Fruit fly (Drosophila melanogaster) whole organism, pupa: ENCODE results near the gene CG42795.
A peak's percentile ranks its signal among the peaks of the same experiment; 100 is the strongest.

Experiments
- CG34367 ChIP-seq: fragments of 200-800 bp; sonication (Bioruptor generic); optimal IDR thresholded peaks from 2 replicates; lab custom pipeline; 2018; ENCODE audit warnings: missing biosample characterization, mild to moderate bottlenecking, missing genetic modification characterization
- CG4496 ChIP-seq: fragments of 200-800 bp; sonication (Bioruptor generic); IDR thresholded peaks from 3 replicates; pipeline ENCODE4 v1.3.6; 2022; ENCODE audit warnings: missing biosample characterization, missing genetic modification characterization
- D1 ChIP-seq: fragments of 200-800 bp; sonication (Bioruptor generic); optimal IDR thresholded peaks from 2 replicates; lab custom pipeline; 2018; ENCODE audit warnings: missing biosample characterization, mild to moderate bottlenecking, missing genetic modification characterization, moderate library complexity
- EcR ChIP-seq: fragments of 200-800 bp; sonication (Bioruptor generic); optimal IDR thresholded peaks from 3 replicates; lab custom pipeline; 2019; ENCODE audit warnings: missing biosample characterization, missing genetic modification characterization, mild to moderate bottlenecking, moderate library complexity, missing genetic modification reagents
- Pif1A ChIP-seq: fragments of 200-800 bp; sonication (Bioruptor generic); optimal IDR thresholded peaks from 3 replicates; lab custom pipeline; 2016; ENCODE audit warnings: missing biosample characterization, missing genetic modification characterization
- Pif1B ChIP-seq: fragments of 200-800 bp; sonication (Bioruptor generic); optimal IDR thresholded peaks from 3 replicates; lab custom pipeline; 2016; ENCODE audit warnings: missing biosample characterization, missing genetic modification characterization
- gl ChIP-seq: fragments of 200-800 bp; sonication (Bioruptor generic); optimal IDR thresholded peaks from 2 replicates; lab custom pipeline; 2018; ENCODE audit warnings: missing biosample characterization, mild to moderate bottlenecking, missing genetic modification characterization

DNA sequence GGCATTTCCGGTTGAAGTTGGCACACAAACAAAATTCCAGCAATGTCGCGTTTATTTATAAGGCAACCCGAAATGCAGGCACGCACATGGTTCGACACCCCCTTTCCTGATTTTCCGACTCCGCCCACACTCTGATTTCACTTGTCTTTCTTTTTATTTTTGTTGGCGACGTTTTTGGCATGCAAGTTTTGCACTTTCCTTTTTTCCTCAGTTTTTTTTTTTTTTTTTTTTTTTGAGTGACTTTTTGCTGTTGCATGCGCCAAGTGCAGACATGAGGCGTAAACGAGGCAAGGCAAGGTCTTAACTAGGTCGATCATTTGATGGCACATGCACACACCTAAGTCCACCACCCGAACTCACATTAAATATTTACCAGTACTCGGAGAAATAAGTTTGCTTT, 56.6 kb downstream of the CG42795 start:
- peak; percentile 30 for TF ChIP-seq Pif1A (GFP tag; lab: Kevin White, UChicago)
- peak; percentile 78 for TF ChIP-seq CG4496 (GFP tag; lab: Robert Waterston, UW)
- no peak for TF ChIP-seq Pif1B
- TF ChIP-seq EcR (GFP tag; lab: Kevin White, UChicago) = no peak
- TF ChIP-seq CG34367 (tag; lab: Kevin White, UChicago) = no peak
- TF ChIP-seq D1 (tag; lab: Kevin White, UChicago) = no peak
- no peak for TF ChIP-seq gl (tag; lab: Kevin White, UChicago)
